Fruit fly (Drosophila melanogaster): ENCODE measurements around the gene Dh31.

Gene Dh31

dm6 chr2L:8506729-8507128, at the start of gene Dh31:
Dh31 (minus strand) TSS chr2L:8506845.
- TF ChIP-seq Myc (optimal IDR thresholded peaks at IDR 0.05) (no peak), Sin3A (optimal IDR thresholded peaks at IDR 0.05) (no peak), h (optimal IDR thresholded peaks at IDR 0.05) (no peak), psq (optimal IDR thresholded peaks at IDR 0.05) (no peak), ttk (optimal IDR thresholded peaks at IDR 0.05) (no peak), insv (optimal IDR thresholded peaks at IDR 0.05) (no peak)

dm6 chr2L:8556207-8556606, 49.6 kb upstream of the Dh31 start:
- TF ChIP-seq ttk (optimal IDR thresholded peaks at IDR 0.05) = no peak
- no peak for TF ChIP-seq psq (optimal IDR thresholded peaks at IDR 0.05)
- TF ChIP-seq h (optimal IDR thresholded peaks at IDR 0.05) = no peak
- TF ChIP-seq Myc (optimal IDR thresholded peaks at IDR 0.05) = no peak
- TF ChIP-seq insv (optimal IDR thresholded peaks at IDR 0.05) = no peak
- no peak for TF ChIP-seq Sin3A (optimal IDR thresholded peaks at IDR 0.05)

- TF ChIP-seq psq (optimal IDR thresholded peaks at IDR 0.05) = no peak
- TF ChIP-seq Myc (optimal IDR thresholded peaks at IDR 0.05) = no peak
- TF ChIP-seq ttk (optimal IDR thresholded peaks at IDR 0.05) = no peak
- TF ChIP-seq insv (optimal IDR thresholded peaks at IDR 0.05) = no peak
- no peak for TF ChIP-seq h (optimal IDR thresholded peaks at IDR 0.05)
- no peak for TF ChIP-seq Sin3A (optimal IDR thresholded peaks at IDR 0.05)
Measured at dm6 chr2L:8553789-8554626, 47.4 kb upstream of the Dh31 start.

- TF ChIP-seq insv (optimal IDR thresholded peaks at IDR 0.05) (no peak), Sin3A (optimal IDR thresholded peaks at IDR 0.05) (no peak), Myc (optimal IDR thresholded peaks at IDR 0.05) (no peak), psq (optimal IDR thresholded peaks at IDR 0.05) (no peak), ttk (optimal IDR thresholded peaks at IDR 0.05) (no peak), h (optimal IDR thresholded peaks at IDR 0.05) (no peak)
Measured at dm6 chr2L:8552472-8552871, 45.8 kb upstream of the Dh31 start.

dm6 chr2L:8548118-8548517, 41.5 kb upstream of the Dh31 start:
- TF ChIP-seq psq (optimal IDR thresholded peaks at IDR 0.05) (no peak), ttk (optimal IDR thresholded peaks at IDR 0.05) (no peak)

dm6 chr2L:8545393-8546100, 38.9 kb upstream of the Dh31 start:
- no peak for TF ChIP-seq Myc (optimal IDR thresholded peaks at IDR 0.05)
- no peak for TF ChIP-seq psq (optimal IDR thresholded peaks at IDR 0.05)
- no peak for TF ChIP-seq insv (optimal IDR thresholded peaks at IDR 0.05)

dm6 chr2L:8544636-8545035, 38.0 kb upstream of the Dh31 start:
- no peak for TF ChIP-seq psq (optimal IDR thresholded peaks at IDR 0.05)
- no peak for TF ChIP-seq ttk (optimal IDR thresholded peaks at IDR 0.05)
- no peak for TF ChIP-seq Sin3A (optimal IDR thresholded peaks at IDR 0.05)
- no peak for TF ChIP-seq Myc (optimal IDR thresholded peaks at IDR 0.05)
- no peak for TF ChIP-seq h (optimal IDR thresholded peaks at IDR 0.05)
- no peak for TF ChIP-seq insv (optimal IDR thresholded peaks at IDR 0.05)

- no peak for TF ChIP-seq ttk (optimal IDR thresholded peaks at IDR 0.05)
- TF ChIP-seq h (optimal IDR thresholded peaks at IDR 0.05) = no peak
- no peak for TF ChIP-seq Sin3A (optimal IDR thresholded peaks at IDR 0.05)
- TF ChIP-seq insv (optimal IDR thresholded peaks at IDR 0.05) = no peak
- TF ChIP-seq psq (optimal IDR thresholded peaks at IDR 0.05) = no peak
- TF ChIP-seq Myc (optimal IDR thresholded peaks at IDR 0.05) = no peak
Measured at dm6 chr2L:8543731-8544359, 37.2 kb upstream of the Dh31 start.

dm6 chr2L:8543102-8543501, 36.5 kb upstream of the Dh31 start:
- TF ChIP-seq h (optimal IDR thresholded peaks at IDR 0.05) (no peak), psq (optimal IDR thresholded peaks at IDR 0.05) (no peak), Myc (optimal IDR thresholded peaks at IDR 0.05) (no peak), insv (optimal IDR thresholded peaks at IDR 0.05) (no peak), ttk (optimal IDR thresholded peaks at IDR 0.05) (no peak), Sin3A (optimal IDR thresholded peaks at IDR 0.05) (no peak)

- no peak for TF ChIP-seq insv (optimal IDR thresholded peaks at IDR 0.05)
- TF ChIP-seq ttk (optimal IDR thresholded peaks at IDR 0.05) = no peak
- TF ChIP-seq Myc (optimal IDR thresholded peaks at IDR 0.05) = no peak
- no peak for TF ChIP-seq h (optimal IDR thresholded peaks at IDR 0.05)
- TF ChIP-seq Sin3A (optimal IDR thresholded peaks at IDR 0.05) = no peak
- TF ChIP-seq psq (optimal IDR thresholded peaks at IDR 0.05) = no peak
Measured at dm6 chr2L:8542639-8543038, 36.0 kb upstream of the Dh31 start.

dm6 chr2L:8542234-8542572, 35.6 kb upstream of the Dh31 start:
- TF ChIP-seq psq (optimal IDR thresholded peaks at IDR 0.05) = no peak
- TF ChIP-seq ttk (optimal IDR thresholded peaks at IDR 0.05) = no peak
- TF ChIP-seq insv (optimal IDR thresholded peaks at IDR 0.05) = no peak
- no peak for TF ChIP-seq Myc (optimal IDR thresholded peaks at IDR 0.05)
- TF ChIP-seq h (optimal IDR thresholded peaks at IDR 0.05) = no peak
- TF ChIP-seq Sin3A (optimal IDR thresholded peaks at IDR 0.05) = no peak

dm6 chr2L:8541469-8542233, 35.0 kb upstream of the Dh31 start, which contains the start of gene Sema1a:
Sema1a (plus strand) TSS chr2L:8542147.
- TF ChIP-seq psq (optimal IDR thresholded peaks at IDR 0.05) (no peak), insv (optimal IDR thresholded peaks at IDR 0.05) (no peak), ttk (optimal IDR thresholded peaks at IDR 0.05) (no peak)
